Worm (Caenorhabditis elegans) whole organism, L1 larva: ENCODE results near the gene uig-1.

Experiments used
- aha-1 ChIP-seq: fragments of 150-350 bp; optimal IDR thresholded peaks from 2 replicates; lab custom pipeline; 2014; ENCODE audit warnings: missing biosample characterization, missing genetic modification characterization
- ama-1 ChIP-seq: fragments of 150-350 bp; optimal IDR thresholded peaks from 2 replicates; lab custom pipeline; 2014
- blmp-1 ChIP-seq: fragments of 150-350 bp; optimal IDR thresholded peaks from 2 replicates; lab custom pipeline; 2014; ENCODE audit warnings: missing biosample characterization, missing genetic modification characterization
- ceh-82 ChIP-seq, 3 experiments: fragments of 150-350 bp in 1 of 3; sonication (generic microtip) in 2 of 3; optimal IDR thresholded peaks; 2 replicates each; lab custom pipeline; 2014 to 2017; ENCODE audit warnings: missing biosample characterization in 3 of 3, missing genetic modification characterization in 3 of 3
- efl-1 ChIP-seq, 4 experiments: fragments of 150-350 bp; optimal IDR thresholded peaks in 3 of 4; peaks in 1 of 4; 1 replicate in 1 of 4; 2 replicates in 3 of 4; lab custom pipeline; 2014; ENCODE audit warnings: missing biosample characterization in 2 of 4, missing genetic modification characterization in 2 of 4, missing genetic modification reagents in 2 of 4
- fkh-10 ChIP-seq: sonication (generic microtip); optimal IDR thresholded peaks from 2 replicates; lab custom pipeline; 2017; ENCODE audit warnings: missing biosample characterization, missing genetic modification reagents, missing genetic modification characterization
- unc-130 ChIP-seq: fragments of 150-350 bp; optimal IDR thresholded peaks from 2 replicates; lab custom pipeline; 2017; ENCODE audit warnings: missing biosample characterization, missing genetic modification characterization, inconsistent platforms
- zag-1 ChIP-seq: fragments of 150-350 bp; optimal IDR thresholded peaks from 2 replicates; lab custom pipeline; 2014; ENCODE audit warnings: missing biosample characterization, missing genetic modification characterization

DNA sequence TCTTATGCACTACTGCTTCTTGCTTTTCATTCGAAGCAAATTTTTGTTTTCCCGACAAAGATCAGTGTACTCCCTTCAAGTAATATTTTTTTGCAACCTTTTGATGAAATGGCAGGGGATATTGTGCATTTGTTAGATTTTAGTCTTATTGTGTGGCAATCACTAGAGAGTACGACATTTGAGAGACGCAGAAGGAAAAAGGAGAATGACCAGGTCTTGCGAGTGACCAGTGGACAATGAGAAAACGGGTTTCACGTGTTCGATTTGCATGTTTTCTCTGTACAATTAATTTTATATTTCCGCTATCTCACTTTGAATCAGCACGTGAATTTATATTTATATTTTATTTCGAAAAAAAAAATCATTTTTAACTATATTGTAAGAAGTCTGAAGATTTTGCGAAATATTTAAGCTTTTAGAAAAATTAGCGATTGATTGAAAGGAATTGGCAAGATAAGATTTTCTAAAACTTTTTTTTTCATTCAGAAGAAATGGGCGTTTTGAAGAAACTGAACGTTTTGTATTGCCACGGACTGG is 40.2 kb upstream of the uig-1 start, which contains the start of gene C50B6.9:
- TF ChIP-seq aha-1 (tag; lab: Kevin White, UChicago) (no peak), ama-1 (lab: Kevin White, UChicago) (no peak), unc-130 (tag; lab: Kevin White, UChicago) (no peak), zag-1 (tag; lab: Kevin White, UChicago) (no peak), blmp-1 (tag; lab: Kevin White, UChicago) (peak; percentile 21), efl-1 (optimal IDR thresholded peaks at IDR 0.05; lab: Kevin White, UChicago) (no peak), efl-1 (GFP tag; optimal IDR thresholded peaks at IDR 0.05 in 1 of 2; lab: Kevin White, UChicago) (no peak), ceh-82 (tag; optimal IDR thresholded peaks at IDR 0.05; lab: Kevin White, UChicago) (no peak), fkh-10 (GFP tag; lab: Kevin White, UChicago) (no peak)
